Worm (Caenorhabditis elegans): ENCODE data around the gene slc-36.5.

The slc-36.5 gene

ce11 chrII:6876957-6877356, at the start of gene slc-36.5:
Gene slc-36.5 (minus strand): TSS chrII:6877057.
- no peak for TF ChIP-seq lin-13 (GFP tag; optimal IDR thresholded peaks at IDR 0.05)
- no peak for TF ChIP-seq unc-55 (GFP tag; optimal IDR thresholded peaks at IDR 0.05)
- TF ChIP-seq elt-3 (tag; optimal IDR thresholded peaks at IDR 0.05), result no peak
- no peak for TF ChIP-seq elt-1 (tag; optimal IDR thresholded peaks at IDR 0.05)
- no peak for TF ChIP-seq nhr-25 (tag; optimal IDR thresholded peaks at IDR 0.05)
- no peak for TF ChIP-seq ZK546.5 (tag; optimal IDR thresholded peaks at IDR 0.05)
- no peak for TF ChIP-seq nhr-10 (tag; optimal IDR thresholded peaks at IDR 0.05)
- TF ChIP-seq crh-2 (tag; optimal IDR thresholded peaks at IDR 0.05), result no peak
- TF ChIP-seq nhr-77 (tag; optimal IDR thresholded peaks at IDR 0.05), result no peak
- no peak for TF ChIP-seq ztf-11 (tag; optimal IDR thresholded peaks at IDR 0.05)
- TF ChIP-seq ceh-16 (tag; optimal IDR thresholded peaks at IDR 0.05), result no peak
- TF ChIP-seq skn-1 (tag; optimal IDR thresholded peaks at IDR 0.05), result no peak
- no peak for TF ChIP-seq egl-27 (tag; optimal IDR thresholded peaks at IDR 0.05)
- TF ChIP-seq blmp-1 (tag; optimal IDR thresholded peaks at IDR 0.05; ENCODE audit: insufficient read depth), result no peak
- no peak for TF ChIP-seq R02D3.7 (tag; optimal IDR thresholded peaks at IDR 0.05)
- no peak for TF ChIP-seq nhr-11 (tag; optimal IDR thresholded peaks at IDR 0.05)
- TF ChIP-seq zag-1 (tag; optimal IDR thresholded peaks at IDR 0.05), result no peak

ce11 chrII:6926488-6926887, 49.6 kb upstream of the slc-36.5 start:
- TF ChIP-seq nhr-77 (tag; optimal IDR thresholded peaks at IDR 0.05) (no peak), peb-1 (tag; optimal IDR thresholded peaks at IDR 0.05) (peak; percentile 14), lin-13 (GFP tag; optimal IDR thresholded peaks at IDR 0.05) (peak; percentile 39), elt-1 (tag; optimal IDR thresholded peaks at IDR 0.05) (no peak), nhr-129 (tag; optimal IDR thresholded peaks at IDR 0.05) (peak; percentile 78), elt-3 (tag; optimal IDR thresholded peaks at IDR 0.05) (no peak), dmd-4 (tag; optimal IDR thresholded peaks at IDR 0.05) (no peak), ama-1 (optimal IDR thresholded peaks at IDR 0.05) (peak; percentile 46), crh-2 (tag; optimal IDR thresholded peaks at IDR 0.05) (peak; percentile 86), ceh-82 (tag; optimal IDR thresholded peaks at IDR 0.05) (no peak), lsy-2 (tag; optimal IDR thresholded peaks at IDR 0.05) (peak; percentile 45 to 77), Y55F3AM.14 (GFP tag; optimal IDR thresholded peaks at IDR 0.05) (peak; percentile 60), nhr-23 (tag; optimal IDR thresholded peaks at IDR 0.05) (no peak), skn-1 (tag; optimal IDR thresholded peaks at IDR 0.05) (no peak), ceh-16 (tag; optimal IDR thresholded peaks at IDR 0.05) (no peak), blmp-1 (tag; optimal IDR thresholded peaks at IDR 0.05; ENCODE audit: insufficient read depth) (peak; percentile 82), unc-55 (GFP tag; optimal IDR thresholded peaks at IDR 0.05) (peak; percentile 88), nhr-10 (tag; optimal IDR thresholded peaks at IDR 0.05) (no peak), aly-2 (tag; optimal IDR thresholded peaks at IDR 0.05) (no peak), mdl-1 (tag; optimal IDR thresholded peaks at IDR 0.05) (peak; percentile 26 to 77), gmeb-1 (tag; optimal IDR thresholded peaks at IDR 0.05) (peak; percentile 47), nhr-237 (tag; optimal IDR thresholded peaks at IDR 0.05) (no peak), unc-39 (tag; optimal IDR thresholded peaks at IDR 0.05) (no peak), fos-1 (tag; optimal IDR thresholded peaks at IDR 0.05) (peak; percentile 92), ztf-11 (tag; optimal IDR thresholded peaks at IDR 0.05) (no peak), sem-4 (tag; optimal IDR thresholded peaks at IDR 0.05) (peak; percentile 44), snpc-4 (tag; optimal IDR thresholded peaks at IDR 0.05) (peak; percentile 30), zag-1 (tag; optimal IDR thresholded peaks at IDR 0.05) (peak; percentile 86), mab-5 (tag; optimal IDR thresholded peaks at IDR 0.05) (peak; percentile 20), ZK546.5 (tag; optimal IDR thresholded peaks at IDR 0.05) (no peak), sma-9 (GFP tag; optimal IDR thresholded peaks at IDR 0.05) (peak; percentile 80), sma-9 (tag; optimal IDR thresholded peaks at IDR 0.05) (no peak), ztf-1 (GFP tag; conservative IDR thresholded peaks at IDR 0.05) (no peak), nhr-12 (tag; optimal IDR thresholded peaks at IDR 0.05) (no peak), unc-62 (GFP tag; optimal IDR thresholded peaks at IDR 0.05) (no peak), F13H6.1 (tag; optimal IDR thresholded peaks at IDR 0.05) (peak; percentile 86), C34F6.9 (tag; optimal IDR thresholded peaks at IDR 0.05) (peak; percentile 77), alr-1 (tag; optimal IDR thresholded peaks at IDR 0.05) (no peak), sma-3 (GFP tag; optimal IDR thresholded peaks at IDR 0.05) (peak; percentile 55), egl-27 (tag; optimal IDR thresholded peaks at IDR 0.05) (peak; percentile 65), nhr-11 (tag; optimal IDR thresholded peaks at IDR 0.05) (no peak), nhr-21 (tag; optimal IDR thresholded peaks at IDR 0.05) (peak; percentile 7), nhr-25 (tag; optimal IDR thresholded peaks at IDR 0.05) (peak; percentile 60), R02D3.7 (tag; optimal IDR thresholded peaks at IDR 0.05) (no peak), ztf-4 (tag; optimal IDR thresholded peaks at IDR 0.05) (peak; percentile 61), mbf-1 (tag; optimal IDR thresholded peaks at IDR 0.05) (no peak), lin-11 (tag; optimal IDR thresholded peaks at IDR 0.05) (peak; percentile 43), nhr-6 (tag; optimal IDR thresholded peaks at IDR 0.05) (no peak), lin-39 (tag; optimal IDR thresholded peaks at IDR 0.05) (no peak)

Measured in whole organism, L2 larva.